Worm (Caenorhabditis elegans) whole organism, mixed stage, embryonic: Measurements from ENCODE around the gene T24D5.4.

Source experiments
- ceh-43 ChIP-seq: fragments of 200-800 bp; sonication (Bioruptor generic); optimal IDR thresholded peaks from 2 replicates; lab custom pipeline; 2018; ENCODE audit warnings: mild to moderate bottlenecking, missing genetic modification characterization, moderate library complexity, missing compliant biosample characterization
- drap-1 ChIP-seq: fragments of 200-800 bp; sonication (Bioruptor generic); optimal IDR thresholded peaks from 3 replicates; lab custom pipeline; 2018; ENCODE audit warnings: mild to moderate bottlenecking, missing genetic modification characterization, missing compliant biosample characterization
- lin-13 ChIP-seq: fragments of 150-350 bp; optimal IDR thresholded peaks from 2 replicates; lab custom pipeline; 2014; ENCODE audit warnings: missing biosample characterization, missing genetic modification characterization
- mab-5 ChIP-seq: fragments of 150-350 bp; optimal IDR thresholded peaks from 2 replicates; lab custom pipeline; 2014; ENCODE audit warnings: missing biosample characterization, missing genetic modification characterization
- nhr-12 ChIP-seq: fragments of 150-350 bp; optimal IDR thresholded peaks from 2 replicates; lab custom pipeline; 2014; ENCODE audit warnings: missing biosample characterization, missing genetic modification characterization
- nhr-237 ChIP-seq: fragments of 150-350 bp; optimal IDR thresholded peaks from 2 replicates; lab custom pipeline; 2014; ENCODE audit warnings: missing biosample characterization, missing genetic modification characterization
- unc-39 ChIP-seq: fragments of 150-350 bp; optimal IDR thresholded peaks from 2 replicates; lab custom pipeline; 2014; ENCODE audit warnings: missing biosample characterization, missing genetic modification characterization

- TF ChIP-seq lin-13 (tag; lab: Kevin White, UChicago) (no peak), nhr-12 (tag; lab: Kevin White, UChicago) (no peak), unc-39 (tag; lab: Kevin White, UChicago) (no peak), drap-1 (GFP tag; lab: Kevin White, UChicago) (no peak), nhr-237 (tag; lab: Kevin White, UChicago) (no peak), mab-5 (tag; lab: Kevin White, UChicago) (no peak), ceh-43 (GFP tag; lab: Kevin White, UChicago) (no peak)
These were observed 1.8 kb upstream of the T24D5.4 start for ce11 chrX:12595217-12595616.
